Worm (Caenorhabditis elegans) whole organism, midembryonic: Measurements from ENCODE around the gene pha-2.

Source experiments
- T22C8.4 ChIP-seq: fragments of 200-800 bp; sonication (Bioruptor generic); IDR thresholded peaks from 2 replicates; pipeline ENCODE4 v1.3.6; 2022; ENCODE audit warnings: missing genetic modification characterization, missing compliant biosample characterization
- cog-1 ChIP-seq: sonication (generic microtip); optimal IDR thresholded peaks from 2 replicates; lab custom pipeline; 2016; ENCODE audit warnings: missing genetic modification characterization, missing compliant biosample characterization
- flt-1 ChIP-seq: fragments of 200-800 bp; sonication (Bioruptor generic); IDR thresholded peaks from 2 replicates; pipeline ENCODE4 v1.3.6; 2022; ENCODE audit warnings: missing genetic modification characterization, missing compliant biosample characterization
- klf-2 ChIP-seq: fragments of 200-800 bp; sonication (Bioruptor generic); conservative IDR thresholded peaks from 2 replicates; pipeline ENCODE4 v1.3.6; 2022; ENCODE audit warnings: missing genetic modification reagents, missing genetic modification characterization, missing compliant biosample characterization
- med-1 ChIP-seq: sonication (generic microtip); optimal IDR thresholded peaks from 2 replicates; lab custom pipeline; 2017; ENCODE audit warnings: missing genetic modification characterization, mild to moderate bottlenecking, missing compliant biosample characterization, antibody characterized with exemption, missing genetic modification reagents; ENCODE audit not compliant: insufficient read depth
- ref-1 ChIP-seq: fragments of 200-800 bp; sonication (Bioruptor generic); conservative IDR thresholded peaks from 2 replicates; pipeline ENCODE4 v1.3.6; 2022; ENCODE audit warnings: missing genetic modification reagents, missing genetic modification characterization, missing compliant biosample characterization
- tab-1 ChIP-seq: fragments of 200-800 bp; sonication (Bioruptor generic); IDR thresholded peaks from 2 replicates; pipeline ENCODE4 v1.3.6; 2022; ENCODE audit warnings: missing genetic modification characterization, missing compliant biosample characterization
- ztf-23 ChIP-seq: fragments of 200-800 bp; sonication (Bioruptor generic); IDR thresholded peaks from 2 replicates; pipeline ENCODE4 v1.3.6; 2022; ENCODE audit warnings: missing genetic modification reagents, missing genetic modification characterization, missing compliant biosample characterization

- TF ChIP-seq tab-1 (no peak), klf-2 (GFP tag; lab: Robert Waterston, UW) (no peak), flt-1 (GFP tag; lab: Robert Waterston, UW) (peak; percentile 73), T22C8.4 (GFP tag; lab: Robert Waterston, UW) (no peak; the same call in 1 of the 2 replicates), ztf-23 (GFP tag; lab: Robert Waterston, UW) (peak; percentile 26; the same call in 1 of the 2 replicates), cog-1 (tag; lab: Kevin White, UChicago) (peak; percentile 89), ref-1 (GFP tag; lab: Robert Waterston, UW) (no peak), med-1 (GFP tag; lab: Kevin White, UChicago) (no peak)
These were observed 43.5 kb downstream of the pha-2 start for ce11 chrX:593245-593733.
